Worm (Caenorhabditis elegans): ENCODE measurements around the gene Y46C8AM.1.

DNA sequence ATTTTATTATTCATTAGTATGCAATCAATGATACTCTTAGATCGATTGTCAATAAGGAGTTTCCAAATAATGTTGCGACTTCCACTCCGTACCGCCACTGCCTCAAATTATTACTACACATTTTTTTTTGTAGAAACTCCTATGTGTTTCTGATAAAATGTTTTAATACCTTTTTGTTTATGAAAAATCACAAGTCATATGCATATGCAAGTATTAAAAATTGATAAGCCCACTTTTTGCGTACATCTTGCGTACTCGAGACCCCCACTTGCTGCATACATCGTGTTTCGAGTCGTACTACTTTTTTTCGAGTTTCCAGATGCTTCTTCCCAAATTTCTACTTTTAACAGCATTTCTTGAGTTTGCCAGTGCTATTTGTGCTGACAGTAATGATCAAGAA is 2.3 kb downstream of the Y46C8AM.1 start, which contains the start of gene clec-76:
- TF ChIP-seq ama-1 (optimal IDR thresholded peaks at IDR 0.05) (no peak), unc-86 (tag; optimal IDR thresholded peaks at IDR 0.05) (no peak), hlh-15 (tag; optimal IDR thresholded peaks at IDR 0.05) (no peak)
